Fruit fly (Drosophila melanogaster): ENCODE data around the gene Ggt-1.
A peak's percentile ranks its signal among the peaks of the same experiment; 100 is the strongest.

The Ggt-1 gene

dm6 chrX:18552451-18552850, 40.1 kb upstream of the Ggt-1 start (continued):
- TF ChIP-seq ewg (GFP tag; optimal IDR thresholded peaks at IDR 0.05) (peak; percentile 23), CG6765 (GFP tag; optimal IDR thresholded peaks at IDR 0.05) (no peak), CG5180 (GFP tag; optimal IDR thresholded peaks at IDR 0.05) (no peak), CG11398 (GFP tag; optimal IDR thresholded peaks at IDR 0.05) (no peak), vfl (GFP tag; optimal IDR thresholded peaks at IDR 0.05) (no peak), her (GFP tag; optimal IDR thresholded peaks at IDR 0.05) (no peak), sr (GFP tag; IDR thresholded peaks at IDR 0.05) (no peak), scrt (GFP tag; optimal IDR thresholded peaks at IDR 0.05) (no peak), fru (optimal IDR thresholded peaks at IDR 0.05) (no peak), HmgZ (tag; optimal IDR thresholded peaks at IDR 0.05) (no peak), CG16813 (GFP tag; IDR thresholded peaks at IDR 0.05; ENCODE audit: partially characterized antibody) (no peak), fd3F (GFP tag; optimal IDR thresholded peaks at IDR 0.05) (no peak), D19A (tag; optimal IDR thresholded peaks at IDR 0.05) (no peak), CG8765 (GFP tag; IDR thresholded peaks at IDR 0.05) (no peak), CG10366 (GFP tag; IDR thresholded peaks at IDR 0.05) (no peak), CG12769 (tag; optimal IDR thresholded peaks at IDR 0.05) (no peak), Sox102F (GFP tag; optimal IDR thresholded peaks at IDR 0.05) (peak; percentile 61), Xbp1 (GFP tag; optimal IDR thresholded peaks at IDR 0.05) (no peak), CG4854 (GFP tag; optimal IDR thresholded peaks at IDR 0.05) (no peak), C15 (GFP tag; IDR thresholded peaks at IDR 0.05) (no peak), bcd (GFP tag; optimal IDR thresholded peaks at IDR 0.05) (peak; percentile 29), Hr78 (GFP tag; optimal IDR thresholded peaks at IDR 0.05) (no peak), HLHmδ (GFP tag; optimal IDR thresholded peaks at IDR 0.05) (no peak), Six4 (GFP tag; optimal IDR thresholded peaks at IDR 0.05) (no peak), Jarid2 (GFP tag; optimal IDR thresholded peaks at IDR 0.05) (no peak), vvl (GFP tag; IDR thresholded peaks at IDR 0.05) (no peak), usp (GFP tag; optimal IDR thresholded peaks at IDR 0.05) (no peak), CG17186 (GFP tag; optimal IDR thresholded peaks at IDR 0.05) (no peak), gro (GFP tag; optimal IDR thresholded peaks at IDR 0.05) (no peak), CG6175 (GFP tag; IDR thresholded peaks at IDR 0.05) (no peak), twi (tag; optimal IDR thresholded peaks at IDR 0.05) (no peak), ttk (GFP tag; IDR thresholded peaks at IDR 0.05) (peak; percentile 34; the same call in 1 of the 2 replicates), CG10959 (GFP tag; IDR thresholded peaks at IDR 0.05) (peak; percentile 30; the same call in 1 of the 2 replicates), CG10565 (GFP tag; optimal IDR thresholded peaks at IDR 0.05) (no peak), sd (tag; optimal IDR thresholded peaks at IDR 0.05) (no peak), jing (GFP tag; optimal IDR thresholded peaks at IDR 0.05) (no peak), MESR4 (GFP tag; optimal IDR thresholded peaks at IDR 0.05) (no peak), CG2678 (tag; optimal IDR thresholded peaks at IDR 0.05) (peak; percentile 39), CG14667 (GFP tag; IDR thresholded peaks at IDR 0.05) (no peak), ranshi (GFP tag; IDR thresholded peaks at IDR 0.05) (no peak), CG17359 (tag; optimal IDR thresholded peaks at IDR 0.05) (peak; percentile 8), Drgx (GFP tag; IDR thresholded peaks at IDR 0.05) (peak; percentile 82), CG3847 (GFP tag; IDR thresholded peaks at IDR 0.05) (no peak), pfk (GFP tag; optimal IDR thresholded peaks at IDR 0.05) (no peak), CG32767 (GFP tag; IDR thresholded peaks at IDR 0.05) (0 out of 2 replicates have a peak, but pooled peaks have one; percentile 16), kni (GFP tag; optimal IDR thresholded peaks at IDR 0.05) (no peak), CG7987 (GFP tag; optimal IDR thresholded peaks at IDR 0.05) (no peak), CG8359 (GFP tag; optimal IDR thresholded peaks at IDR 0.05; ENCODE audit: borderline replicate concordance) (no peak), Elba2 (GFP tag; optimal IDR thresholded peaks at IDR 0.05) (no peak), CG2129 (GFP tag; IDR thresholded peaks at IDR 0.05; ENCODE audit: partially characterized antibody) (no peak), pb (GFP tag; optimal IDR thresholded peaks at IDR 0.05) (no peak)

Measured in whole organism, embryonic.